Worm (Caenorhabditis elegans): ENCODE data around the gene str-20.

str-20 gene

ce11 chrV:761882-762281, 5.6 kb downstream of the str-20 start, which contains the start of gene C05E4.12:
Gene C05E4.12, minus strand, starts transcription at chrV:761982.
- no peak for TF ChIP-seq tbx-37 (GFP tag; conservative IDR thresholded peaks at IDR 0.05)

ce11 chrV:762340-762739, 6.1 kb downstream of the str-20 start, which contains the start of gene srp-2:
Gene srp-2, plus strand, starts transcription at chrV:762640.
- TF ChIP-seq B0310.2 (tag; optimal IDR thresholded peaks at IDR 0.05) (no peak), tbx-37 (GFP tag; conservative IDR thresholded peaks at IDR 0.05) (no peak), ets-7 (tag; optimal IDR thresholded peaks at IDR 0.05) (no peak), hmbx-1 (tag; optimal IDR thresholded peaks at IDR 0.05) (no peak), tbx-11 (GFP tag; IDR thresholded peaks at IDR 0.05) (no peak), F13C5.2 (tag; optimal IDR thresholded peaks at IDR 0.05) (no peak), flt-1 (GFP tag; IDR thresholded peaks at IDR 0.05) (no peak), ceh-36 (tag; optimal IDR thresholded peaks at IDR 0.05) (no peak), pes-1 (GFP tag; IDR thresholded peaks at IDR 0.05) (no peak), scrt-1 (GFP tag; IDR thresholded peaks at IDR 0.05) (no peak)

ce11 chrV:764732-765131, 8.5 kb downstream of the str-20 start, which contains the start of gene str-238:
Gene str-238, plus strand, starts transcription at chrV:765032.
- TF ChIP-seq tra-4 (tag; optimal IDR thresholded peaks at IDR 0.05) = no peak
- no peak for TF ChIP-seq ceh-36 (tag; optimal IDR thresholded peaks at IDR 0.05)
- no peak for TF ChIP-seq hmg-4 (GFP tag; optimal IDR thresholded peaks at IDR 0.05)
- TF ChIP-seq tbx-11 (GFP tag; IDR thresholded peaks at IDR 0.05) = no peak
- TF ChIP-seq scrt-1 (GFP tag; IDR thresholded peaks at IDR 0.05) = no peak
- no peak for TF ChIP-seq tbx-37 (GFP tag; conservative IDR thresholded peaks at IDR 0.05)
- no peak for TF ChIP-seq hmbx-1 (tag; optimal IDR thresholded peaks at IDR 0.05)
- no peak for TF ChIP-seq F13C5.2 (tag; optimal IDR thresholded peaks at IDR 0.05)
- TF ChIP-seq ceh-13 (GFP tag; optimal IDR thresholded peaks at IDR 0.05) = no peak
- TF ChIP-seq aly-1 (tag; optimal IDR thresholded peaks at IDR 0.05) = no peak
- TF ChIP-seq pes-1 (GFP tag; IDR thresholded peaks at IDR 0.05) = no peak
- no peak for TF ChIP-seq B0310.2 (tag; optimal IDR thresholded peaks at IDR 0.05)
- no peak for TF ChIP-seq hnd-1 (tag; optimal IDR thresholded peaks at IDR 0.05)
- TF ChIP-seq ets-7 (tag; optimal IDR thresholded peaks at IDR 0.05) = no peak
- TF ChIP-seq flt-1 (GFP tag; IDR thresholded peaks at IDR 0.05) = no peak
- TF ChIP-seq sea-1 (GFP tag; conservative IDR thresholded peaks at IDR 0.05) = no peak
- no peak for TF ChIP-seq ama-1 (optimal IDR thresholded peaks at IDR 0.05)

- no peak for TF ChIP-seq tbx-37 (GFP tag; conservative IDR thresholded peaks at IDR 0.05)
- no peak for TF ChIP-seq ets-7 (tag; optimal IDR thresholded peaks at IDR 0.05)
- no peak for TF ChIP-seq hmbx-1 (tag; optimal IDR thresholded peaks at IDR 0.05)
- no peak for TF ChIP-seq ama-1 (optimal IDR thresholded peaks at IDR 0.05)
- TF ChIP-seq ceh-13 (GFP tag; optimal IDR thresholded peaks at IDR 0.05) = no peak
- TF ChIP-seq ceh-36 (tag; optimal IDR thresholded peaks at IDR 0.05) = no peak
- TF ChIP-seq tra-4 (tag; optimal IDR thresholded peaks at IDR 0.05) = no peak
- TF ChIP-seq aly-1 (tag; optimal IDR thresholded peaks at IDR 0.05) = no peak
- TF ChIP-seq scrt-1 (GFP tag; IDR thresholded peaks at IDR 0.05) = no peak
- TF ChIP-seq sea-1 (GFP tag; conservative IDR thresholded peaks at IDR 0.05) = no peak
- TF ChIP-seq hmg-4 (GFP tag; optimal IDR thresholded peaks at IDR 0.05) = no peak
- no peak for TF ChIP-seq flt-1 (GFP tag; IDR thresholded peaks at IDR 0.05)
- TF ChIP-seq B0310.2 (tag; optimal IDR thresholded peaks at IDR 0.05) = no peak
- TF ChIP-seq hnd-1 (tag; optimal IDR thresholded peaks at IDR 0.05) = no peak
- no peak for TF ChIP-seq F13C5.2 (tag; optimal IDR thresholded peaks at IDR 0.05)
- no peak for TF ChIP-seq pes-1 (GFP tag; IDR thresholded peaks at IDR 0.05)
- no peak for TF ChIP-seq tbx-11 (GFP tag; IDR thresholded peaks at IDR 0.05)
Observed at ce11 chrV:772210-772609, 15.9 kb downstream of the str-20 start.

- TF ChIP-seq hmbx-1 (tag; optimal IDR thresholded peaks at IDR 0.05) = no peak
- TF ChIP-seq tbx-37 (GFP tag; conservative IDR thresholded peaks at IDR 0.05) = no peak
- TF ChIP-seq hnd-1 (tag; optimal IDR thresholded peaks at IDR 0.05) = no peak
- TF ChIP-seq F13C5.2 (tag; optimal IDR thresholded peaks at IDR 0.05) = peak; percentile 34
- no peak for TF ChIP-seq B0310.2 (tag; optimal IDR thresholded peaks at IDR 0.05)
Observed at ce11 chrV:773256-773655, 17.0 kb downstream of the str-20 start, which contains the start of gene sti-1. Gene sti-1, plus strand, starts transcription at chrV:773518.

- no peak for TF ChIP-seq hmbx-1 (tag; optimal IDR thresholded peaks at IDR 0.05)
- no peak for TF ChIP-seq F13C5.2 (tag; optimal IDR thresholded peaks at IDR 0.05)
- no peak for TF ChIP-seq tra-4 (tag; optimal IDR thresholded peaks at IDR 0.05)
- no peak for TF ChIP-seq hnd-1 (tag; optimal IDR thresholded peaks at IDR 0.05)
- TF ChIP-seq pes-1 (GFP tag; IDR thresholded peaks at IDR 0.05) = no peak
- no peak for TF ChIP-seq tbx-37 (GFP tag; conservative IDR thresholded peaks at IDR 0.05)
- no peak for TF ChIP-seq B0310.2 (tag; optimal IDR thresholded peaks at IDR 0.05)
- no peak for TF ChIP-seq sea-1 (GFP tag; conservative IDR thresholded peaks at IDR 0.05)
- no peak for TF ChIP-seq aly-1 (tag; optimal IDR thresholded peaks at IDR 0.05)
- no peak for TF ChIP-seq tbx-11 (GFP tag; IDR thresholded peaks at IDR 0.05)
- TF ChIP-seq ceh-13 (GFP tag; optimal IDR thresholded peaks at IDR 0.05) = no peak
Observed at ce11 chrV:774341-774740, 18.1 kb downstream of the str-20 start.

ce11 chrV:774875-775359, 18.6 kb downstream of the str-20 start, which contains the start of gene srbc-58:
Gene srbc-58, plus strand, starts transcription at chrV:774995.
- TF ChIP-seq tbx-37 (GFP tag; conservative IDR thresholded peaks at IDR 0.05) = no peak
- 0 out of 2 replicates have a peak, but pooled peaks have one; percentile 44 for TF ChIP-seq sea-1 (GFP tag; conservative IDR thresholded peaks at IDR 0.05)

- TF ChIP-seq scrt-1 (GFP tag; IDR thresholded peaks at IDR 0.05) (no peak), ceh-13 (GFP tag; optimal IDR thresholded peaks at IDR 0.05) (no peak), pes-1 (GFP tag; IDR thresholded peaks at IDR 0.05) (no peak), ceh-36 (tag; optimal IDR thresholded peaks at IDR 0.05) (no peak), sea-1 (GFP tag; conservative IDR thresholded peaks at IDR 0.05) (no peak), tbx-37 (GFP tag; conservative IDR thresholded peaks at IDR 0.05) (no peak), hmbx-1 (tag; optimal IDR thresholded peaks at IDR 0.05) (no peak)
Observed at ce11 chrV:777285-777684, 21.0 kb downstream of the str-20 start, which contains the start of gene R09E12.9. Gene R09E12.9, plus strand, starts transcription at chrV:777600.

Data from whole organism, early embryonic.